Worm (Caenorhabditis elegans) whole organism, L1 larva: ENCODE results near the gene cdc-14.

Experiments used
- C04F5.9 ChIP-seq: sonication (generic microtip); optimal IDR thresholded peaks from 2 replicates; lab custom pipeline; 2016; ENCODE audit warnings: missing genetic modification characterization, missing compliant biosample characterization
- C16A3.4 ChIP-seq: fragments of 150-350 bp; optimal IDR thresholded peaks from 2 replicates; lab custom pipeline; 2014; ENCODE audit warnings: missing biosample characterization, missing genetic modification characterization
- C34B4.2 ChIP-seq: sonication (generic microtip); optimal IDR thresholded peaks from 2 replicates; lab custom pipeline; 2017; ENCODE audit warnings: mild to moderate bottlenecking, missing genetic modification characterization, missing compliant biosample characterization
- Y116A8C.19 ChIP-seq: sonication (generic microtip); optimal IDR thresholded peaks from 2 replicates; lab custom pipeline; 2016; ENCODE audit warnings: missing compliant biosample characterization, missing genetic modification characterization, borderline replicate concordance
- ama-1 ChIP-seq: fragments of 150-350 bp; optimal IDR thresholded peaks from 2 replicates; lab custom pipeline; 2014
- ceh-63 ChIP-seq: fragments of 200-800 bp; sonication (Bioruptor generic); optimal IDR thresholded peaks from 2 replicates; lab custom pipeline; 2018; ENCODE audit warnings: mild to moderate bottlenecking, missing genetic modification characterization, missing compliant biosample characterization
- ceh-8 ChIP-seq: fragments of 200-800 bp; sonication (Bioruptor generic); optimal IDR thresholded peaks from 2 replicates; lab custom pipeline; 2018; ENCODE audit warnings: mild to moderate bottlenecking, missing genetic modification characterization, moderate library complexity, missing compliant biosample characterization
- ceh-82 ChIP-seq, 3 experiments: fragments of 150-350 bp in 1 of 3; sonication (generic microtip) in 2 of 3; optimal IDR thresholded peaks; 2 replicates each; lab custom pipeline; 2014 to 2017; ENCODE audit warnings: missing biosample characterization in 3 of 3, missing genetic modification characterization in 3 of 3
- ceh-88 ChIP-seq: fragments of 200-800 bp; sonication (Bioruptor generic); IDR thresholded peaks from 2 replicates; pipeline ENCODE4 v1.3.6; 2022; ENCODE audit warnings: missing genetic modification characterization, missing compliant biosample characterization
- dsc-1 ChIP-seq: sonication (generic microtip); optimal IDR thresholded peaks from 2 replicates; lab custom pipeline; 2016; ENCODE audit warnings: mild to moderate bottlenecking, missing genetic modification characterization, missing compliant biosample characterization
- efl-3 ChIP-seq: fragments of 200-800 bp; sonication (Bioruptor generic); optimal IDR thresholded peaks from 2 replicates; lab custom pipeline; 2018; ENCODE audit warnings: mild to moderate bottlenecking, missing genetic modification characterization, missing compliant biosample characterization
- egl-13 ChIP-seq: sonication (generic microtip); optimal IDR thresholded peaks from 2 replicates; lab custom pipeline; 2016; ENCODE audit warnings: missing genotype, missing genetic modification reagents, missing genetic modification characterization, missing compliant biosample characterization
- egl-27 ChIP-seq, 2 experiments: fragments of 150-350 bp in 1 of 2; sonication (generic microtip); optimal IDR thresholded peaks; 3 replicates each; lab custom pipeline; 2017 to 2018; ENCODE audit warnings: missing biosample characterization in 2 of 2, missing genetic modification characterization in 2 of 2, missing genetic modification reagents in 2 of 2
- elt-2 ChIP-seq: sonication (generic microtip); optimal IDR thresholded peaks from 2 replicates; lab custom pipeline; 2016; ENCODE audit warnings: missing genetic modification characterization, mild to moderate bottlenecking, inconsistent platforms, missing compliant biosample characterization, missing genetic modification reagents
- fkh-4 ChIP-seq: sonication (generic microtip); optimal IDR thresholded peaks from 2 replicates; lab custom pipeline; 2016; ENCODE audit warnings: missing compliant biosample characterization, missing genetic modification characterization, borderline replicate concordance
- hlh-17 ChIP-seq: fragments of 200-800 bp; sonication (Bioruptor generic); optimal IDR thresholded peaks from 2 replicates; lab custom pipeline; 2018; ENCODE audit warnings: missing genetic modification characterization, mild to moderate bottlenecking, missing compliant biosample characterization, moderate library complexity, borderline replicate concordance
- hpl-2 ChIP-seq: fragments of 150-350 bp; optimal IDR thresholded peaks from 2 replicates; lab custom pipeline; 2014; ENCODE audit warnings: missing biosample characterization, missing genetic modification reagents, missing genetic modification characterization
- lin-15B ChIP-seq: fragments of 150-350 bp; sonication (generic microtip); optimal IDR thresholded peaks from 3 replicates; lab custom pipeline; 2014; ENCODE audit warnings: missing biosample characterization, missing genetic modification characterization
- lin-35 ChIP-seq, 2 experiments: fragments of 150-350 bp; optimal IDR thresholded peaks; 2 replicates each; lab custom pipeline; 2014; ENCODE audit warnings: missing biosample characterization in 2 of 2, missing genetic modification characterization in 2 of 2, missing genetic modification reagents in 2 of 2
- lin-39 ChIP-seq: fragments of 150-350 bp; optimal IDR thresholded peaks from 2 replicates; lab custom pipeline; 2014; ENCODE audit warnings: missing biosample characterization, missing genetic modification reagents, missing genetic modification characterization
- lsy-2 ChIP-seq, 2 experiments: fragments of 150-350 bp; optimal IDR thresholded peaks; 2 replicates each; lab custom pipeline; 2014; ENCODE audit warnings: missing biosample characterization in 2 of 2, missing genetic modification characterization in 2 of 2
- mdl-1 ChIP-seq, 2 experiments: fragments of 150-350 bp; optimal IDR thresholded peaks; 2 replicates each; lab custom pipeline; 2014 to 2017; ENCODE audit warnings: missing biosample characterization in 2 of 2, missing genetic modification characterization in 2 of 2, inconsistent platforms in 1 of 2
- mep-1 ChIP-seq: fragments of 150-350 bp; optimal IDR thresholded peaks from 2 replicates; lab custom pipeline; 2014; ENCODE audit warnings: missing biosample characterization, missing genetic modification characterization
- nhr-12 ChIP-seq: sonication (generic microtip); optimal IDR thresholded peaks from 2 replicates; lab custom pipeline; 2017; ENCODE audit warnings: missing biosample characterization, missing genetic modification characterization
- nhr-47 ChIP-seq: sonication (generic microtip); optimal IDR thresholded peaks from 2 replicates; lab custom pipeline; 2016; ENCODE audit warnings: mild to moderate bottlenecking, missing genetic modification characterization, moderate library complexity, missing compliant biosample characterization
- nhr-71 ChIP-seq: sonication (generic microtip); optimal IDR thresholded peaks from 2 replicates; lab custom pipeline; 2016; ENCODE audit warnings: mild to moderate bottlenecking, missing genetic modification characterization, moderate library complexity, missing compliant biosample characterization
- nhr-76 ChIP-seq: sonication (generic microtip); optimal IDR thresholded peaks from 2 replicates; lab custom pipeline; 2017; ENCODE audit warnings: missing biosample characterization, missing genetic modification characterization
- nhr-85 ChIP-seq: sonication (generic microtip); peaks from one replicate; lab custom pipeline; 2016; ENCODE audit warnings: missing genetic modification characterization, inconsistent platforms, missing compliant biosample characterization
- pag-3 ChIP-seq: sonication (generic microtip); optimal IDR thresholded peaks from 2 replicates; lab custom pipeline; 2017; ENCODE audit warnings: missing genetic modification characterization, mild to moderate bottlenecking, missing compliant biosample characterization, antibody characterized with exemption, borderline replicate concordance; ENCODE audit not compliant: insufficient read depth
- snpc-4 ChIP-seq: fragments of 150-350 bp; optimal IDR thresholded peaks from 2 replicates; lab custom pipeline; 2014; ENCODE audit warnings: missing biosample characterization, missing genetic modification characterization
- sptf-1 ChIP-seq: fragments of 150-350 bp; optimal IDR thresholded peaks from 2 replicates; lab custom pipeline; 2014; ENCODE audit warnings: missing biosample characterization, missing genetic modification characterization
- sup-37 ChIP-seq: fragments of 200-800 bp; sonication (Bioruptor generic); optimal IDR thresholded peaks from 2 replicates; lab custom pipeline; 2018; ENCODE audit warnings: mild to moderate bottlenecking, missing genetic modification characterization, missing compliant biosample characterization
- swsn-7 ChIP-seq: sonication (generic microtip); optimal IDR thresholded peaks from 2 replicates; lab custom pipeline; 2016; ENCODE audit warnings: missing genetic modification characterization, missing compliant biosample characterization
- tlp-1 ChIP-seq: fragments of 150-350 bp; optimal IDR thresholded peaks from 2 replicates; lab custom pipeline; 2014; ENCODE audit warnings: missing biosample characterization, missing genetic modification characterization
- unc-98 ChIP-seq: fragments of 200-800 bp; sonication (Bioruptor generic); IDR thresholded peaks from 2 replicates; pipeline ENCODE4 v1.3.6; 2022; ENCODE audit warnings: missing genetic modification characterization, missing compliant biosample characterization
- xbp-1 ChIP-seq: sonication (generic microtip); optimal IDR thresholded peaks from 2 replicates; lab custom pipeline; 2016; ENCODE audit warnings: missing genetic modification characterization, missing compliant biosample characterization
- zag-1 ChIP-seq: fragments of 150-350 bp; optimal IDR thresholded peaks from 2 replicates; lab custom pipeline; 2014; ENCODE audit warnings: missing biosample characterization, missing genetic modification characterization
- ztf-4 ChIP-seq: fragments of 150-350 bp; optimal IDR thresholded peaks from 2 replicates; lab custom pipeline; 2014; ENCODE audit warnings: missing biosample characterization, missing genetic modification characterization

cdc-14 gene

ce11 chrII:5599326-5600044 lies 6.3 kb upstream of the cdc-14 start, which contains the start of gene C17G10.10 (continued):
- TF ChIP-seq nhr-71 (peak; percentile 89), swsn-7 (tag; lab: Kevin White, UChicago) (peak; percentile 83), ceh-82 (tag; optimal IDR thresholded peaks at IDR 0.05; lab: Kevin White, UChicago) (peak; percentile 62 to 76 (median 67)), egl-13 (tag; lab: Kevin White, UChicago) (peak; percentile 6), xbp-1 (tag; lab: Kevin White, UChicago) (peak; percentile 63), ceh-8 (GFP tag; lab: Kevin White, UChicago) (no peak), zag-1 (tag; lab: Kevin White, UChicago) (no peak), C04F5.9 (tag; lab: Kevin White, UChicago) (peak; percentile 30), Y116A8C.19 (tag; lab: Kevin White, UChicago) (no peak), ztf-4 (tag; lab: Kevin White, UChicago) (peak; percentile 73), dsc-1 (tag; lab: Kevin White, UChicago) (peak; percentile 77), pag-3 (tag; lab: Kevin White, UChicago) (no peak), nhr-85 (tag; lab: Kevin White, UChicago) (peak; percentile 92), elt-2 (tag; lab: Kevin White, UChicago) (peak; percentile 93), nhr-47 (peak; percentile 86), efl-3 (GFP tag; lab: Kevin White, UChicago) (peak; percentile 4), lin-35 (GFP tag; optimal IDR thresholded peaks at IDR 0.05; lab: Kevin White, UChicago) (peak; percentile 34 to 76), sptf-1 (tag; lab: Kevin White, UChicago) (no peak), sup-37 (GFP tag; lab: Kevin White, UChicago) (peak; percentile 75), ceh-88 (GFP tag; lab: Robert Waterston, UW) (no peak), lin-15B (tag; lab: Kevin White, UChicago) (no peak), nhr-12 (tag; lab: Kevin White, UChicago) (no peak), egl-27 (tag; optimal IDR thresholded peaks at IDR 0.05; lab: Kevin White, UChicago) (no peak), ama-1 (peak; percentile 95), lsy-2 (tag; optimal IDR thresholded peaks at IDR 0.05; lab: Kevin White, UChicago) (peak; percentile 54 to 70), lin-39 (tag; lab: Kevin White, UChicago) (peak; percentile 68), snpc-4 (tag; lab: Kevin White, UChicago) (peak; percentile 99), unc-98 (no peak), mep-1 (peak; percentile 60), mdl-1 (tag; optimal IDR thresholded peaks at IDR 0.05; lab: Kevin White, UChicago) (peak in 1 of 2 experiments; percentile 82), tlp-1 (tag; lab: Kevin White, UChicago) (no peak), nhr-76 (tag; lab: Kevin White, UChicago) (no peak), hpl-2 (GFP tag; lab: Kevin White, UChicago) (peak; percentile 57)
- TF ChIP-seq, all 84 proteins: peak for 48

ce11 chrII:5596247-5596646 lies 3.0 kb upstream of the cdc-14 start, which contains the start of gene C17G10.1:
TSS of gene C17G10.1 (plus strand) at chrII:5596547.
- TF ChIP-seq fkh-4 (tag; lab: Kevin White, UChicago): no peak
- no peak for TF ChIP-seq C16A3.4
- TF ChIP-seq ceh-8 (GFP tag; lab: Kevin White, UChicago): no peak
- no peak for TF ChIP-seq C34B4.2
- no peak for TF ChIP-seq ceh-63 (GFP tag; lab: Kevin White, UChicago)
- no peak for TF ChIP-seq hlh-17 (GFP tag; lab: Kevin White, UChicago)
- TF ChIP-seq ceh-88 (GFP tag; lab: Robert Waterston, UW): no peak
- no peak for TF ChIP-seq unc-98
